Worm (Caenorhabditis elegans) whole organism, L4/young adult: Measurements from ENCODE around the gene fbxa-155.
"Not testable (repeated sequence)": the region's sequence is repeated elsewhere in the genome, so short reads cannot be mapped to it uniquely, and the experiment has no call there.

Experiments used
- W03F9.2 ChIP-seq: fragments of 150-350 bp; optimal IDR thresholded peaks from 2 replicates; lab custom pipeline; 2014; ENCODE audit warnings: missing biosample characterization, missing genetic modification characterization
- dao-5 ChIP-seq: sonication (generic microtip); optimal IDR thresholded peaks from 2 replicates; lab custom pipeline; 2016; ENCODE audit warnings: missing genotype, missing genetic modification characterization, moderate library complexity, missing compliant biosample characterization
- him-1 ChIP-seq: sonication (generic microtip); optimal IDR thresholded peaks from 2 replicates; lab custom pipeline; 2016; ENCODE audit warnings: missing genotype, missing genetic modification reagents, missing genetic modification characterization, missing compliant biosample characterization

The fbxa-155 gene

DNA sequence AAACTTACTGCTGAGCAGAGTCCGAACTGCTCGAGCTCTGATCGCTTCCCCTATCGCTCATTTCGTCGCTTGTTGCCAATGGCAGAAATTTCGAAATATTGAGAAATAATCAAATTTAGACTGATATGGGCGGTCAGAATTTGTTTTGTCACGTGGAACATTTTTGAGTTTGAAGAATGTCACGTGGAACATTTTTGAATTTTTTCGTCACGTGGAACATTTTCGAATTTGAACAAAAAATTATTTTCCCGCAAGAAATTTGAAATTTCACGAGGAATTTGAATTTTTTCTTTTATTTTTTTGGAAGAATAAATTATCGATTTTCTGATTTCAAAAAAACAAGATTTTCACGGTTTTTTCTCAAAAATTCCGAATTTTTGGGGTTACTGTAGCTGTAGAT is at the start of gene fbxa-155:
fbxa-155 (minus strand) TSS at position 101 of the 400 bp plus-strand sequence.
- TF ChIP-seq him-1 (no peak), dao-5 (tag; lab: Kevin White, UChicago) (no peak), W03F9.2 (tag; lab: Kevin White, UChicago) (no peak)

DNA sequence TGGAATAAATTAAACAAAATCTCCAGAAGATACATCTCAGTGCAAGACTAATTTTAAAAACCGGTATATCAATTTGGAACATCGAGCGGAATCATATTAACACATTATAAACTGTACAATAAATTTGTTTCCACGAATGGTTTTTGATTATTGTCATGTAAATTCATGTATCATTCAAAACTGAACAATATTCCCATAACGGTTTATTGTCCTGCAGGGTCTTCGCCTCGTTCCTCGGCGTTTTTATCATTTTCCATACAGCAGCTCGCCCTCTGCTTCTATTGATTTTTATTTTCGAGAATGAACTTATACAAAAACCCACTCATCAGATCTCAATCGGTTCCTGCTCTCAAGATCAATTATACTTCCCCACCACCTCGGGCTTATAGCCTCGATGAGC is 49.0 kb upstream of the fbxa-155 start, which contains the start of gene T16G12.8:
T16G12.8 (plus strand) TSS at position 301 of the 400 bp plus-strand sequence.
- TF ChIP-seq W03F9.2 (tag; lab: Kevin White, UChicago): no peak
- no peak for TF ChIP-seq him-1
- TF ChIP-seq dao-5 (tag; lab: Kevin White, UChicago): no peak

DNA sequence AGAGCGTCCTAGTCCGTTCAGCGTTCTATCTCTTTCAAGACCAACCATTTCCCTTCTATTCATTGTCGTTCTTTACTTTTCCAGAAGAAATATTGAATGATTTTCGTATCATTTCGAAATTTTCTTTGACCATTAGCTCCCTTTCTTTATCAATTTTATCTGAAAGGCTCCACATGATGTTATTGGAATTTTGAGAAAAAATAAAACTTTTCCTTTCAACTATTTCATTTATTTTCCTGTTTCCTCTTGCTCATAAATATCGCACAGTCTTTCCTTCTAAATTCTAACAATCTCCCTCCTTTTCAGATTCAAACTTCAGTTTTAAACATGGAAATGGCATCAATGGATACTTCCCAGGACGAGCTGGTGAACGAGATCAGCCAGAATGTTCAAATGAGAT is 47.5 kb upstream of the fbxa-155 start, which contains the start of gene T16G12.4:
T16G12.4 (plus strand) TSS at position 301 of the 400 bp plus-strand sequence.
- TF ChIP-seq him-1 (no peak), W03F9.2 (tag; lab: Kevin White, UChicago) (no peak), dao-5 (tag; lab: Kevin White, UChicago) (no peak)

DNA sequence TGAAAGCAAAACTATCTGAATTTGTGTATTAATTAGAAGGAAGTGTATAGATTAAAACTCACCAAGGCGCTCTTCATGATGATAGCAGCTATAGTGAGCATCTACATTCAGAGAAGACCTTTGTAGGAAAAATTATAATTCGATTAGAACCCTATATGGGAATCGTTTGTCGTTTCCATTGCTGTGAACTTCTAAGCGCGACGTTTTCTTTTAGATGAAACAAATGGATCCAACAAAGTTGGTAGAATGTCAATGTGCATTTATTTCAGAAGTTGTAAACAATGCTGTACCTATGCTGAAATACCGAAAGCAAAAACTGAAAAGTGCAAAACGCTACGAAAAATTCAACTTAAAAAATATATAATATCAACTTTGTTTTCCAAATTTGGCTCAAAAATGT is 46.0 kb upstream of the fbxa-155 start, which contains the start of gene T16G12.10:
T16G12.10 (minus strand) TSS at position 101 of the 400 bp plus-strand sequence.
- TF ChIP-seq dao-5 (tag; lab: Kevin White, UChicago): no peak
- TF ChIP-seq him-1: no peak
- TF ChIP-seq W03F9.2 (tag; lab: Kevin White, UChicago): no peak

ce11 chrIII:10053312-10053711 is 43.3 kb upstream of the fbxa-155 start, which contains the start of gene T16G12.12:
T16G12.12 (plus strand) TSS chrIII:10053612.
- TF ChIP-seq dao-5 (tag; lab: Kevin White, UChicago); him-1; W03F9.2 (tag; lab: Kevin White, UChicago): not testable (repeated sequence)

DNA sequence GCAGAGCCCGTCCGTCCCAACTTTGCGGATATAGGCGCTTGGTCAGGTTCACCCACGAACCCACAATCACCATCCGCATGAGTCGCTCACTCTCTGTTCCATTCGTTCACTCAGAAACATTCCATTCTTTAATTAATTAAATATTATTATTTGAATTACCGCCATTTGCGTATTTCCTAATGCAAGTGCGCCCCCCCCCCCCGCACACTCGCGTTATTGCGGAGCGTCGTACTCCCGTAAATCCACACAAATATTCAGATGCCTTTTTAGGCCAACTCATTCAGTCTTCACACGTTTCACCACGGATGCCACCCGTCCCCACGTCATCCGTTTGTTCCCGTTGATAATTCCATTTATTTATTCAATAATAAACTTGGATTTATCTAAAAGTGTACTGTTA is 40.3 kb upstream of the fbxa-155 start, which contains the start of gene T16G12.3:
T16G12.3 (plus strand) TSS at position 301 of the 400 bp plus-strand sequence.
- TF ChIP-seq W03F9.2 (tag; lab: Kevin White, UChicago); him-1; dao-5 (tag; lab: Kevin White, UChicago): not testable (repeated sequence)

ce11 chrIII:10049682-10050081 is 39.7 kb upstream of the fbxa-155 start, which contains the start of gene T16G12.1:
T16G12.1 (minus strand) TSS chrIII:10049857.
- no peak for TF ChIP-seq W03F9.2 (tag; lab: Kevin White, UChicago)

- TF ChIP-seq W03F9.2 (tag; lab: Kevin White, UChicago) (no peak), dao-5 (tag; lab: Kevin White, UChicago) (no peak), him-1 (no peak)
Observed at ce11 chrIII:10040013-10040412, 30.0 kb upstream of the fbxa-155 start, which contains the start of gene T16G12.7. T16G12.7 (minus strand) TSS chrIII:10040113.

DNA sequence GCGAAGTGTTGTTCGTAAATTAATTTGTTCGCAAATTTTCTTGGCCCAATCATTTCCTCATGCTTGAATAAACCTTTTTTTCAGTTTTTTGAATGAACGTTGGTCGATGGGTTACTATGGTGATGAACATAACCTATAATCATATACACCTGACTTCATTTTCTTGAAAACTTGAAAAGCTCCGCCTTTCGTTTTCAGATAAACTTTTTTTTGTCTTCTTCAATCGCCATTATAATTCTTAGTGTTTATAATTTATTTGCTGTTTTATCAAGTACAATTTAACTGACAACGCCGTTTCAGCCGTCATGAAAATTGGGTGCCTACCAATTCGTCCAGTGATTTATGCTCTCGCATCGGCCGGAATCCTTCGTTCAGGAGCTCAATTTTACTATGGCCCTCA is 27.1 kb upstream of the fbxa-155 start, which contains the start of gene M04D8.7:
M04D8.7 (plus strand) TSS at position 301 of the 400 bp plus-strand sequence.
- TF ChIP-seq W03F9.2 (tag; lab: Kevin White, UChicago): no peak
- no peak for TF ChIP-seq dao-5 (tag; lab: Kevin White, UChicago)
- no peak for TF ChIP-seq him-1

DNA sequence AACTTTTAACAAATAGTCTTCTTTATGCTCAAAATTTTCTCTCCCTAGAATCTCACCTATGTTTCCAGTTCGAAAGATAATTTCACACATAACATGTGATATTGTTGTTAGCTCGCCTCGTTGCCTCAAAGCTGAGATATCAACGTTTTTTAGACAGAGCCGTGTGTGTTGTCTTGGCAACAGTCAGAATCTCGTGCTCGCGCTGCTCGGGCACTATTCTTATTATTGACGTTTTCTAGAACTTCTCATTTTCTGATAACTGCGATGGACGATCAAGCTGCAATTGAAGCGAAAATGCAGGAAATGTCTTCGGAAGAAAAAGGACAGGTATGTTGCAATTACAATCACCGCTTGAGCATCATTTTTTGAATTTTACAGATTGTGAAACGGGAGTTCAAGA is 25.8 kb upstream of the fbxa-155 start, which contains the start of gene xbx-3:
xbx-3 (plus strand) TSS at position 163 of the 400 bp plus-strand sequence.
- TF ChIP-seq W03F9.2 (tag; lab: Kevin White, UChicago) (no peak), him-1 (no peak), dao-5 (tag; lab: Kevin White, UChicago) (no peak)

- no peak for TF ChIP-seq him-1
- no peak for TF ChIP-seq dao-5 (tag; lab: Kevin White, UChicago)
- TF ChIP-seq W03F9.2 (tag; lab: Kevin White, UChicago): no peak
Observed at ce11 chrIII:10033881-10034280, 23.9 kb upstream of the fbxa-155 start, which contains the start of gene M04D8.8. M04D8.8 (plus strand) TSS chrIII:10034181.

ce11 chrIII:10033213-10033612 is 23.2 kb upstream of the fbxa-155 start, which contains the start of gene M04D8.5:
M04D8.5 (minus strand) TSS chrIII:10033313.
- no peak for TF ChIP-seq W03F9.2 (tag; lab: Kevin White, UChicago)
- TF ChIP-seq him-1: no peak
- TF ChIP-seq dao-5 (tag; lab: Kevin White, UChicago): no peak

- no peak for TF ChIP-seq him-1
- TF ChIP-seq dao-5 (tag; lab: Kevin White, UChicago): no peak
- no peak for TF ChIP-seq W03F9.2 (tag; lab: Kevin White, UChicago)
Observed at ce11 chrIII:10030549-10030948, 20.5 kb upstream of the fbxa-155 start, which contains the start of gene M04D8.4. M04D8.4 (minus strand) TSS chrIII:10030649.

ce11 chrIII:10027947-10028346 is 17.9 kb upstream of the fbxa-155 start, which contains the start of gene ins-23:
ins-23 (plus strand) TSS chrIII:10028247.
- no peak for TF ChIP-seq W03F9.2 (tag; lab: Kevin White, UChicago)
- TF ChIP-seq him-1: no peak
- no peak for TF ChIP-seq dao-5 (tag; lab: Kevin White, UChicago)
